Worm (Caenorhabditis elegans) whole organism, young adult: ENCODE results near the gene C06H2.2.

Experiments used
- B0261.1 ChIP-seq: sonication (generic microtip); optimal IDR thresholded peaks from 2 replicates; lab custom pipeline; 2016; ENCODE audit warnings: mild to moderate bottlenecking, missing genetic modification characterization, moderate library complexity, missing compliant biosample characterization
- F33H1.4 ChIP-seq: fragments of 200-800 bp; sonication (Bioruptor generic); IDR thresholded peaks from 2 replicates; pipeline ENCODE4 v1.3.6; 2022; ENCODE audit warnings: missing genetic modification reagents, missing genetic modification characterization, missing compliant biosample characterization
- Y53G8AR.9 ChIP-seq: fragments of 200-800 bp; sonication (Bioruptor generic); conservative IDR thresholded peaks from 2 replicates; pipeline ENCODE4 v1.3.6; 2022; ENCODE audit warnings: missing genetic modification reagents, missing genetic modification characterization, missing compliant biosample characterization
- Y95B8A.8 ChIP-seq: fragments of 200-800 bp; sonication (Bioruptor generic); IDR thresholded peaks from 2 replicates; pipeline ENCODE4 v1.3.6; 2022; ENCODE audit warnings: missing genetic modification reagents, missing genetic modification characterization, missing compliant biosample characterization
- attf-6 ChIP-seq: fragments of 200-800 bp; sonication (Bioruptor generic); IDR thresholded peaks from 2 replicates; pipeline ENCODE4 v1.3.6; 2022; ENCODE audit warnings: missing genetic modification reagents, missing genetic modification characterization, missing compliant biosample characterization
- ceh-100 ChIP-seq: fragments of 200-800 bp; sonication (Bioruptor generic); IDR thresholded peaks from 2 replicates; pipeline ENCODE4 v1.3.6; 2022; ENCODE audit warnings: missing genetic modification reagents, missing genetic modification characterization, missing compliant biosample characterization
- die-1 ChIP-seq: sonication (generic microtip); optimal IDR thresholded peaks from 2 replicates; lab custom pipeline; 2016; ENCODE audit warnings: missing genotype, mild to moderate bottlenecking, missing genetic modification characterization, missing compliant biosample characterization
- egl-44 ChIP-seq: fragments of 200-800 bp; sonication (Bioruptor generic); IDR thresholded peaks from 2 replicates; pipeline ENCODE4 v1.3.6; 2022; ENCODE audit warnings: missing genetic modification reagents, missing genetic modification characterization, missing compliant biosample characterization
- egrh-3 ChIP-seq: fragments of 200-800 bp; sonication (Bioruptor generic); IDR thresholded peaks from 2 replicates; pipeline ENCODE4 v1.3.6; 2022; ENCODE audit warnings: missing genetic modification reagents, missing genetic modification characterization, missing compliant biosample characterization
- ekl-4 ChIP-seq: fragments of 200-800 bp; sonication (Bioruptor generic); IDR thresholded peaks from 2 replicates; pipeline ENCODE4 v1.3.6; 2022; ENCODE audit warnings: missing genetic modification reagents, missing genetic modification characterization, missing compliant biosample characterization
- hmg-1.2 ChIP-seq: fragments of 200-800 bp; sonication (Bioruptor generic); IDR thresholded peaks from 2 replicates; pipeline ENCODE4 v1.3.6; 2022; ENCODE audit warnings: missing genetic modification reagents, missing genetic modification characterization, missing compliant biosample characterization
- hsf-1 ChIP-seq: fragments of 200-800 bp; sonication (Bioruptor generic); IDR thresholded peaks from 2 replicates; pipeline ENCODE4 v1.3.6; 2022; ENCODE audit warnings: missing genetic modification reagents, missing genetic modification characterization, missing compliant biosample characterization
- madf-8 ChIP-seq: fragments of 200-800 bp; sonication (Bioruptor generic); conservative IDR thresholded peaks from 2 replicates; pipeline ENCODE4 v1.3.6; 2022; ENCODE audit warnings: missing genetic modification reagents, missing genetic modification characterization, missing compliant biosample characterization
- repo-1 ChIP-seq: sonication (generic microtip); optimal IDR thresholded peaks from 2 replicates; lab custom pipeline; 2017; ENCODE audit warnings: mild to moderate bottlenecking, missing genetic modification characterization, missing compliant biosample characterization
- snpc-3.4 ChIP-seq: sonication (generic microtip); optimal IDR thresholded peaks from 2 replicates; lab custom pipeline; 2017; ENCODE audit warnings: missing genetic modification characterization, mild to moderate bottlenecking, missing compliant biosample characterization, antibody characterized with exemption, moderate library complexity, missing genotype, missing genetic modification reagents
- snpc-4 ChIP-seq, 5 experiments: fragments of 150-350 bp in 1 of 5; sonication (generic microtip) in 4 of 5; optimal IDR thresholded peaks; 2 replicates each; lab custom pipeline; 2014 to 2018; ENCODE audit warnings: missing genetic modification characterization in 5 of 5, missing biosample characterization in 3 of 5, antibody characterized with exemption in 2 of 5, mild to moderate bottlenecking in 2 of 5, missing compliant biosample characterization in 2 of 5, missing genotype in 2 of 5, moderate library complexity in 2 of 5, missing genetic modification reagents in 1 of 5
- tlf-1 ChIP-seq: fragments of 200-800 bp; sonication (Bioruptor generic); optimal IDR thresholded peaks from 2 replicates; lab custom pipeline; 2018; ENCODE audit warnings: mild to moderate bottlenecking, missing genetic modification characterization, missing compliant biosample characterization
- unc-130 ChIP-seq: sonication (generic microtip); optimal IDR thresholded peaks from 2 replicates; lab custom pipeline; 2016; ENCODE audit warnings: missing genetic modification reagents, missing genetic modification characterization, missing compliant biosample characterization
- xnd-1 ChIP-seq: sonication (generic microtip); optimal IDR thresholded peaks from 2 replicates; lab custom pipeline; 2016; ENCODE audit warnings: missing genotype, missing genetic modification reagents, missing genetic modification characterization, missing compliant biosample characterization
- ztf-18 ChIP-seq: sonication (generic microtip); optimal IDR thresholded peaks from 2 replicates; lab custom pipeline; 2016; ENCODE audit warnings: missing genotype, mild to moderate bottlenecking, missing genetic modification characterization, missing compliant biosample characterization

Gene C06H2.2

ce11 chrV:11175336-11175938 lies 50.4 kb downstream of the C06H2.2 start (continued):
- TF ChIP-seq ekl-4 (GFP tag; lab: Robert Waterston, UW) (peak; percentile 85; the same call in 1 of the 2 replicates), unc-130 (GFP tag; lab: Kevin White, UChicago) (peak; percentile 0), attf-6 (peak; percentile 90), tlf-1 (peak; percentile 6), ztf-18 (peak; percentile 16), B0261.1 (tag; lab: Kevin White, UChicago) (peak; percentile 26), egrh-3 (0 out of 2 replicates have a peak, but pooled peaks have one; percentile 15), snpc-4 (GFP tag; optimal IDR thresholded peaks at IDR 0.05; lab: Kevin White, UChicago) (peak; percentile 95), snpc-4 (tag; optimal IDR thresholded peaks at IDR 0.05; lab: Kevin White, UChicago) (peak; percentile 94 to 99 (median 98)), ceh-100 (peak; percentile 44; the same call in 1 of the 2 replicates), repo-1 (tag; lab: Kevin White, UChicago) (peak; percentile 8), madf-8 (peak; percentile 54; the same call in 1 of the 2 replicates), Y53G8AR.9 (GFP tag; lab: Robert Waterston, UW) (0 out of 2 replicates have a peak, but pooled peaks have one; percentile 81), snpc-3.4 (peak; percentile 94), hmg-1.2 (GFP tag; lab: Robert Waterston, UW) (peak; percentile 88), Y95B8A.8 (GFP tag; lab: Robert Waterston, UW) (0 out of 2 replicates have a peak, but pooled peaks have one; percentile 44), F33H1.4 (GFP tag; lab: Robert Waterston, UW) (peak; percentile 43), egl-44 (GFP tag; lab: Robert Waterston, UW) (0 out of 2 replicates have a peak, but pooled peaks have one; percentile 38), hsf-1 (GFP tag; lab: Robert Waterston, UW) (0 out of 2 replicates have a peak, but pooled peaks have one; percentile 46), xnd-1 (tag; lab: Kevin White, UChicago) (peak; percentile 12), die-1 (tag; lab: Kevin White, UChicago) (peak; percentile 21)
